3 fruit fly cellular contexts compared by ENCODE assay signal in the genomic region with DNA sequence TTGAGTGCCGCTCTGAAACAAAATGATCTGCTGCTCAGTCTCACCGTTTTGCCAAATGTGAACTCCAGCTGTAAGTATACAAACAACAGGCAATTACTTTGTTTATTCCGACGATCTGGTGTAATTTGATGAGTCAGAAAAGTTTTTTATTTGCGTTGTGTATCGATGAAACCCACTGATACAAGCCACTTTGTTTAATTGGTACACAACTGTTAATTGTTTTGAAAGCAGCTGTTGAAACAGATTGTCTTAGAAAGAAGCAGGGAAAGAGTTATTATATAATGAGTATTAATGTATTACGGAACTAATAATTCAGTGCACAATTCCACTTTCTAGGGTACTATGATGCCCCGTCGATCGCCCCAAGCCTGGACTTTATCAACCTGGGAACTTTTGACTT.
TF ChIP-seq lines count a peak whose summit lies in the region.

No protein-coding gene starts in this region.

- no peak for TF ChIP-seq CTCF in whole organism, embryonic (GFP tag; optimal IDR thresholded peaks at IDR 0.05; lab: Kevin White, UChicago)

TF ChIP-seq in whole organism, adult, 20 proteins besides CTCF, POLR2A, EP300 and RAD21:
- no peak for TF ChIP-seq Hr96 (GFP tag; optimal IDR thresholded peaks at IDR 0.05; lab: Kevin White, UChicago)
- TF ChIP-seq CG12768 (GFP tag; optimal IDR thresholded peaks at IDR 0.05; lab: Kevin White, UChicago), result no peak
- TF ChIP-seq CG1620 (GFP tag; optimal IDR thresholded peaks at IDR 0.05; lab: Kevin White, UChicago), result no peak
- TF ChIP-seq pad (GFP tag; optimal IDR thresholded peaks at IDR 0.05; lab: Kevin White, UChicago), result no peak
- no peak for TF ChIP-seq CG33017 (tag; optimal IDR thresholded peaks at IDR 0.05; lab: Kevin White, UChicago)
- TF ChIP-seq Crg-1 (GFP tag; optimal IDR thresholded peaks at IDR 0.05; lab: Kevin White, UChicago), result peak; percentile 3
- peak; percentile 28 for TF ChIP-seq CG7101 (tag; optimal IDR thresholded peaks at IDR 0.05; lab: Kevin White, UChicago)
- TF ChIP-seq tj (GFP tag; optimal IDR thresholded peaks at IDR 0.05; lab: Kevin White, UChicago), result no peak
- TF ChIP-seq CG7045 (GFP tag; optimal IDR thresholded peaks at IDR 0.05; lab: Kevin White, UChicago), result peak; percentile 15
- no peak for TF ChIP-seq CG5204 (GFP tag; optimal IDR thresholded peaks at IDR 0.05; lab: Kevin White, UChicago)
- TF ChIP-seq CG11617 (GFP tag; optimal IDR thresholded peaks at IDR 0.05; lab: Kevin White, UChicago), result no peak
- no peak for TF ChIP-seq Mnt (GFP tag; optimal IDR thresholded peaks at IDR 0.05; lab: Kevin White, UChicago)
- TF ChIP-seq toe (GFP tag; optimal IDR thresholded peaks at IDR 0.05; lab: Kevin White, UChicago), result no peak
- TF ChIP-seq kay (GFP tag; lab: Kevin White, UChicago; ENCODE audit: borderline replicate concordance), result no peak
- no peak for TF ChIP-seq bab1 (GFP tag; optimal IDR thresholded peaks at IDR 0.05; lab: Kevin White, UChicago)
- peak; percentile 31 for TF ChIP-seq ovo (GFP tag; optimal IDR thresholded peaks at IDR 0.05; lab: Kevin White, UChicago)
- peak; percentile 1 for TF ChIP-seq CG14711 (tag; optimal IDR thresholded peaks at IDR 0.05; lab: Kevin White, UChicago)
- no peak for TF ChIP-seq cnc (optimal IDR thresholded peaks at IDR 0.05; lab: Kevin White, UChicago)
- TF ChIP-seq cic (GFP tag; optimal IDR thresholded peaks at IDR 0.05; lab: Kevin White, UChicago), result no peak
- TF ChIP-seq Clk (GFP tag; optimal IDR thresholded peaks at IDR 0.05; lab: Kevin White, UChicago), result no peak

TF ChIP-seq in whole organism, embryonic, 481 proteins besides CTCF, POLR2A, EP300 and RAD21 (continues in another document):
- TF ChIP-seq CG13296 (GFP tag; optimal IDR thresholded peaks at IDR 0.05; lab: Kevin White, UChicago) (no peak), fd96Cb (tag; optimal IDR thresholded peaks at IDR 0.05; lab: Kevin White, UChicago) (no peak), Gsc (GFP tag; IDR thresholded peaks at IDR 0.05; lab: Robert Waterston, UW) (no peak), pnt (GFP tag; optimal IDR thresholded peaks at IDR 0.05; lab: Kevin White, UChicago) (no peak), HmgD (GFP tag; optimal IDR thresholded peaks at IDR 0.05; lab: Kevin White, UChicago) (no peak), gce (GFP tag; IDR thresholded peaks at IDR 0.05; lab: Robert Waterston, UW) (0 out of 3 replicates have a peak, but pooled peaks have one; percentile 21), pan (optimal IDR thresholded peaks at IDR 0.05; lab: Kevin White, UChicago) (no peak), pan (GFP tag; optimal IDR thresholded peaks at IDR 0.05 in 1 of 2, IDR thresholded peaks at IDR 0.05 in 1 of 2) (no peak), CG13287 (GFP tag; IDR thresholded peaks at IDR 0.05; lab: Robert Waterston, UW; ENCODE audit: partially characterized antibody) (no peak), CG2129 (GFP tag; IDR thresholded peaks at IDR 0.05; lab: Robert Waterston, UW; ENCODE audit: partially characterized antibody) (no peak), CG12942 (GFP tag; optimal IDR thresholded peaks at IDR 0.05; lab: Kevin White, UChicago) (no peak), CG17361 (GFP tag; IDR thresholded peaks at IDR 0.05; lab: Robert Waterston, UW) (no peak), Rfx (GFP tag; IDR thresholded peaks at IDR 0.05; lab: Robert Waterston, UW) (no peak), fu2 (GFP tag; optimal IDR thresholded peaks at IDR 0.05; lab: Kevin White, UChicago) (no peak), CG4424 (GFP tag; optimal IDR thresholded peaks at IDR 0.05; lab: Kevin White, UChicago) (no peak), az2 (GFP tag; optimal IDR thresholded peaks at IDR 0.05; lab: Kevin White, UChicago) (no peak), Tbp (GFP tag; optimal IDR thresholded peaks at IDR 0.05; lab: Kevin White, UChicago) (no peak), sna (GFP tag; IDR thresholded peaks at IDR 0.05; lab: Robert Waterston, UW; ENCODE audit: partially characterized antibody) (no peak), HLH4C (GFP tag; IDR thresholded peaks at IDR 0.05; lab: Robert Waterston, UW; ENCODE audit: partially characterized antibody) (no peak), ken (GFP tag; IDR thresholded peaks at IDR 0.05; lab: Robert Waterston, UW) (no peak), sim (GFP tag; IDR thresholded peaks at IDR 0.05; lab: Robert Waterston, UW) (no peak), Taf1 (GFP tag; IDR thresholded peaks at IDR 0.05; lab: Robert Waterston, UW) (no peak), ftz-f1 (GFP tag; optimal IDR thresholded peaks at IDR 0.05; lab: Kevin White, UChicago) (no peak), Bdp1 (GFP tag; optimal IDR thresholded peaks at IDR 0.05; lab: Kevin White, UChicago) (no peak), CG1792 (GFP tag; optimal IDR thresholded peaks at IDR 0.05; lab: Kevin White, UChicago) (no peak), CG4328 (GFP tag; optimal IDR thresholded peaks at IDR 0.05; lab: Kevin White, UChicago) (no peak), CG14860 (GFP tag; IDR thresholded peaks at IDR 0.05; lab: Robert Waterston, UW; ENCODE audit: partially characterized antibody) (no peak), CG12155 (GFP tag; optimal IDR thresholded peaks at IDR 0.05; lab: Kevin White, UChicago) (no peak), CG10209 (GFP tag; optimal IDR thresholded peaks at IDR 0.05; lab: Kevin White, UChicago) (peak; percentile 4), hkb (optimal IDR thresholded peaks at IDR 0.05; lab: Kevin White, UChicago) (no peak), hkb (GFP tag; IDR thresholded peaks at IDR 0.05; lab: Robert Waterston, UW) (no peak), CG43689 (GFP tag; IDR thresholded peaks at IDR 0.05; lab: Robert Waterston, UW) (no peak), Hr3 (GFP tag; optimal IDR thresholded peaks at IDR 0.05; lab: Kevin White, UChicago) (no peak), D19A (tag; optimal IDR thresholded peaks at IDR 0.05; lab: Kevin White, UChicago) (no peak), cad (GFP tag; optimal IDR thresholded peaks at IDR 0.05; lab: Kevin White, UChicago) (no peak), CG6791 (GFP tag; IDR thresholded peaks at IDR 0.05; lab: Robert Waterston, UW; ENCODE audit: partially characterized antibody) (no peak)

TF ChIP-seq in whole organism, prepupa, 60 proteins besides CTCF, POLR2A, EP300 and RAD21:
- peak; percentile 68 for TF ChIP-seq fkh (GFP tag; optimal IDR thresholded peaks at IDR 0.05; lab: Kevin White, UChicago)
- no peak for TF ChIP-seq CG6163 (GFP tag; IDR thresholded peaks at IDR 0.05; lab: Robert Waterston, UW)
